Fruit fly (Drosophila melanogaster) whole organism, embryonic: ENCODE results near the gene tinc.

Source experiments
- Adf1 ChIP-seq: fragments of 200-800 bp; sonication (Bioruptor generic); IDR thresholded peaks from 2 replicates; pipeline ENCODE4 v1.3.6; 2022; ENCODE audit warnings: missing biosample characterization, missing genetic modification characterization
- Bgb ChIP-seq: fragments of 200-800 bp; sonication (Bioruptor generic); IDR thresholded peaks from 2 replicates; pipeline ENCODE4 v1.3.6; 2022; ENCODE audit warnings: missing biosample characterization, missing genetic modification characterization; ENCODE audit not compliant: partially characterized antibody
- CG10274 ChIP-seq: fragments of 200-800 bp; sonication (Bioruptor generic); optimal IDR thresholded peaks from 3 replicates; lab custom pipeline; 2017; ENCODE audit warnings: missing biosample characterization, mild to moderate bottlenecking, missing genetic modification characterization
- CG10431 ChIP-seq: fragments of 200-800 bp; sonication (Bioruptor generic); optimal IDR thresholded peaks from 3 replicates; lab custom pipeline; 2018; ENCODE audit warnings: missing biosample characterization, mild to moderate bottlenecking, missing genetic modification characterization
- CG10654 ChIP-seq: fragments of 200-800 bp; sonication (Bioruptor generic); optimal IDR thresholded peaks from 2 replicates; lab custom pipeline; 2016; ENCODE audit warnings: missing biosample characterization, missing genetic modification characterization
- CG10959 ChIP-seq: fragments of 200-800 bp; sonication (Bioruptor generic); IDR thresholded peaks from 2 replicates; pipeline ENCODE4 v1.3.6; 2022; ENCODE audit warnings: missing biosample characterization, missing genetic modification characterization
- CG11695 ChIP-seq: fragments of 200-800 bp; sonication (Bioruptor generic); IDR thresholded peaks from 3 replicates; pipeline ENCODE4 v1.3.6; 2022; ENCODE audit warnings: missing biosample characterization, missing genetic modification characterization
- CG12942 ChIP-seq: fragments of 200-800 bp; sonication (Bioruptor generic); optimal IDR thresholded peaks from 3 replicates; lab custom pipeline; 2016; ENCODE audit warnings: missing biosample characterization, missing genetic modification characterization
- CG13775 ChIP-seq: fragments of 200-800 bp; sonication (Bioruptor generic); optimal IDR thresholded peaks from 3 replicates; lab custom pipeline; 2017; ENCODE audit warnings: missing biosample characterization, mild to moderate bottlenecking, missing genetic modification characterization
- CG14014 ChIP-seq: fragments of 200-800 bp; sonication (Bioruptor generic); IDR thresholded peaks from 2 replicates; pipeline ENCODE4 v1.3.6; 2022; ENCODE audit warnings: missing biosample characterization, missing genetic modification characterization
- CG18599 ChIP-seq: fragments of 200-800 bp; sonication (Bioruptor generic); optimal IDR thresholded peaks from 3 replicates; lab custom pipeline; 2017; ENCODE audit warnings: missing biosample characterization, missing genetic modification characterization, mild to moderate bottlenecking, moderate library complexity, missing genetic modification reagents
- CG3065 ChIP-seq: fragments of 200-800 bp; sonication (Bioruptor generic); optimal IDR thresholded peaks from 2 replicates; lab custom pipeline; 2016; ENCODE audit warnings: missing biosample characterization, missing genetic modification characterization
- CG31388 ChIP-seq: fragments of 200-800 bp; sonication (Bioruptor generic); optimal IDR thresholded peaks from 2 replicates; lab custom pipeline; 2016; ENCODE audit warnings: missing biosample characterization, missing genetic modification characterization
- CG32767 ChIP-seq: fragments of 200-800 bp; sonication (Bioruptor generic); IDR thresholded peaks from 2 replicates; pipeline ENCODE4 v1.3.6; 2022; ENCODE audit warnings: missing biosample characterization, missing genetic modification characterization
- CG9876 ChIP-seq: fragments of 200-800 bp; sonication (Bioruptor generic); optimal IDR thresholded peaks from 2 replicates; lab custom pipeline; 2016; ENCODE audit warnings: missing biosample characterization, missing genetic modification characterization
- Dad ChIP-seq: fragments of 200-800 bp; sonication (Bioruptor generic); optimal IDR thresholded peaks from 3 replicates; lab custom pipeline; 2016; ENCODE audit warnings: missing biosample characterization, missing genetic modification characterization
- HmgD ChIP-seq: fragments of 200-800 bp; sonication (Bioruptor generic); optimal IDR thresholded peaks from 3 replicates; lab custom pipeline; 2016; ENCODE audit warnings: missing biosample characterization, missing genetic modification characterization
- Hmr ChIP-seq: fragments of 200-800 bp; sonication (Bioruptor generic); optimal IDR thresholded peaks from 3 replicates; lab custom pipeline; 2017; ENCODE audit warnings: mild to moderate bottlenecking, missing biosample characterization, missing genetic modification reagents, missing genetic modification characterization
- Hmx ChIP-seq: fragments of 200-800 bp; sonication (Bioruptor generic); optimal IDR thresholded peaks from 2 replicates; lab custom pipeline; 2016; ENCODE audit warnings: missing biosample characterization, missing genetic modification characterization
- Med ChIP-seq: fragments of 200-800 bp; sonication (Bioruptor generic); peaks from one replicate; lab custom pipeline; 2016; ENCODE audit warnings: missing biosample characterization, missing genetic modification characterization, mild to moderate bottlenecking, inconsistent platforms, moderate library complexity
- NFAT ChIP-seq: fragments of 200-800 bp; sonication (Bioruptor generic); IDR thresholded peaks from 2 replicates; pipeline ENCODE4 v1.3.6; 2022; ENCODE audit warnings: missing biosample characterization, missing genetic modification characterization
- Nf-YB ChIP-seq: fragments of 200-800 bp; sonication (Bioruptor generic); optimal IDR thresholded peaks from 3 replicates; lab custom pipeline; 2019; ENCODE audit warnings: missing biosample characterization, mild to moderate bottlenecking, missing genetic modification characterization, moderate library complexity
- Rfx ChIP-seq: fragments of 200-800 bp; sonication (Bioruptor generic); IDR thresholded peaks from 2 replicates; pipeline ENCODE4 v1.3.6; 2022; ENCODE audit warnings: missing biosample characterization, missing genetic modification characterization
- Rx ChIP-seq: fragments of 200-800 bp; sonication (Bioruptor generic); IDR thresholded peaks from 2 replicates; pipeline ENCODE4 v1.3.6; 2022; ENCODE audit warnings: missing biosample characterization, missing genetic modification characterization
- Trl ChIP-seq, 3 experiments: fragments of >200 bp in 2 of 3; fragments of 200-800 bp in 1 of 3; sonication (Bioruptor generic) in 1 of 3; optimal IDR thresholded peaks; 2 replicates in 1 of 3; 3 replicates in 2 of 3; lab custom pipeline; 2016 to 2017; ENCODE audit warnings: missing biosample characterization in 1 of 3, missing genetic modification characterization in 1 of 3
- abd-A ChIP-seq: fragments of 200-800 bp; sonication (Bioruptor generic); optimal IDR thresholded peaks from 3 replicates; lab custom pipeline; 2019; ENCODE audit warnings: missing biosample characterization, mild to moderate bottlenecking, missing genetic modification characterization, moderate library complexity
- chm ChIP-seq: fragments of 200-800 bp; sonication (Bioruptor generic); IDR thresholded peaks from 2 replicates; pipeline ENCODE4 v1.3.6; 2022; ENCODE audit warnings: missing biosample characterization, missing genetic modification characterization
- corto ChIP-seq: fragments of 200-800 bp; sonication (Bioruptor generic); optimal IDR thresholded peaks from 2 replicates; lab custom pipeline; 2016; ENCODE audit warnings: missing biosample characterization, mild to moderate bottlenecking, missing genetic modification characterization, moderate library complexity
- cwo ChIP-seq: fragments of 200-800 bp; sonication (Bioruptor generic); optimal IDR thresholded peaks from 3 replicates; lab custom pipeline; 2017; ENCODE audit warnings: missing biosample characterization, missing genetic modification characterization, mild to moderate bottlenecking, moderate library complexity, missing genetic modification reagents
- da ChIP-seq: fragments of 200-800 bp; sonication (Bioruptor generic); optimal IDR thresholded peaks from 2 replicates; lab custom pipeline; 2016; ENCODE audit warnings: missing biosample characterization, missing genetic modification characterization
- dan ChIP-seq: fragments of 200-800 bp; sonication (Bioruptor generic); IDR thresholded peaks from 2 replicates; pipeline ENCODE4 v1.3.6; 2022; ENCODE audit warnings: missing biosample characterization, missing genetic modification characterization
- dpn ChIP-seq, 2 experiments: fragments of 200-800 bp; sonication (Bioruptor generic); optimal IDR thresholded peaks; 3 replicates each; lab custom pipeline; 2016; ENCODE audit warnings: missing biosample characterization in 2 of 2, missing genetic modification characterization in 2 of 2
- ewg ChIP-seq: fragments of 200-800 bp; sonication (Bioruptor generic); optimal IDR thresholded peaks from 3 replicates; lab custom pipeline; 2017; ENCODE audit warnings: mild to moderate bottlenecking, missing biosample characterization, missing genetic modification reagents, missing genetic modification characterization
- fu2 ChIP-seq: fragments of 200-800 bp; sonication (Bioruptor generic); optimal IDR thresholded peaks from 2 replicates; lab custom pipeline; 2016; ENCODE audit warnings: missing biosample characterization, missing genetic modification characterization
- gsb ChIP-seq: fragments of 200-800 bp; sonication (Bioruptor generic); IDR thresholded peaks from 2 replicates; pipeline ENCODE4 v1.3.6; 2022; ENCODE audit warnings: missing biosample characterization, missing genetic modification characterization
- ham ChIP-seq: fragments of 200-800 bp; sonication (Bioruptor generic); IDR thresholded peaks from 2 replicates; pipeline ENCODE4 v1.3.6; 2022; ENCODE audit warnings: missing biosample characterization, missing genetic modification characterization
- jigr1 ChIP-seq: fragments of 200-800 bp; sonication (Bioruptor generic); IDR thresholded peaks from 3 replicates; pipeline ENCODE4 v1.3.6; 2022; ENCODE audit warnings: missing biosample characterization, missing genetic modification characterization
- maf-S ChIP-seq: fragments of 200-800 bp; sonication (Bioruptor generic); optimal IDR thresholded peaks from 2 replicates; lab custom pipeline; 2016; ENCODE audit warnings: missing biosample characterization, missing genetic modification characterization
- nerfin-1 ChIP-seq: fragments of 200-800 bp; sonication (Bioruptor generic); optimal IDR thresholded peaks from 3 replicates; lab custom pipeline; 2019; ENCODE audit warnings: missing biosample characterization, mild to moderate bottlenecking, missing genetic modification characterization, moderate library complexity
- oc ChIP-seq: fragments of 200-800 bp; sonication (Bioruptor generic); optimal IDR thresholded peaks from 2 replicates; lab custom pipeline; 2018; ENCODE audit warnings: missing biosample characterization, mild to moderate bottlenecking, missing genetic modification characterization, moderate library complexity
- pfk ChIP-seq: fragments of 200-800 bp; sonication (Bioruptor generic); optimal IDR thresholded peaks from 2 replicates; lab custom pipeline; 2018; ENCODE audit warnings: missing biosample characterization, mild to moderate bottlenecking, missing genetic modification characterization, moderate library complexity
- pros ChIP-seq: fragments of 200-800 bp; sonication (Bioruptor generic); optimal IDR thresholded peaks from 3 replicates; lab custom pipeline; 2019; ENCODE audit warnings: missing biosample characterization, mild to moderate bottlenecking, missing genetic modification characterization, moderate library complexity
- ranshi ChIP-seq: fragments of 200-800 bp; sonication (Bioruptor generic); IDR thresholded peaks from 2 replicates; pipeline ENCODE4 v1.3.6; 2022; ENCODE audit warnings: missing biosample characterization, missing genetic modification characterization
- row ChIP-seq: fragments of 200-800 bp; sonication (Bioruptor generic); IDR thresholded peaks from 3 replicates; pipeline ENCODE4 v1.3.6; 2022; ENCODE audit warnings: missing biosample characterization, missing genetic modification characterization
- sd ChIP-seq: fragments of 200-800 bp; sonication (Bioruptor generic); optimal IDR thresholded peaks from 3 replicates; lab custom pipeline; 2018; ENCODE audit warnings: missing biosample characterization, mild to moderate bottlenecking, missing genetic modification characterization, moderate library complexity
- sim ChIP-seq: fragments of 200-800 bp; sonication (Bioruptor generic); IDR thresholded peaks from 2 replicates; pipeline ENCODE4 v1.3.6; 2022; ENCODE audit warnings: missing biosample characterization, missing genetic modification characterization
- slbo ChIP-seq: fragments of 200-800 bp; sonication (Bioruptor generic); IDR thresholded peaks from 2 replicates; pipeline ENCODE4 v1.3.6; 2022; ENCODE audit warnings: missing biosample characterization, missing genetic modification characterization
- sna ChIP-seq: fragments of 200-800 bp; sonication (Bioruptor generic); IDR thresholded peaks from 2 replicates; pipeline ENCODE4 v1.3.6; 2022; ENCODE audit warnings: missing biosample characterization, missing genetic modification characterization; ENCODE audit not compliant: partially characterized antibody
- tap ChIP-seq: fragments of 200-800 bp; optimal IDR thresholded peaks from 3 replicates; lab custom pipeline; 2019; ENCODE audit warnings: missing biosample characterization, mild to moderate bottlenecking, missing genetic modification characterization, moderate library complexity
- wek ChIP-seq: fragments of 200-800 bp; sonication (Bioruptor generic); optimal IDR thresholded peaks from 3 replicates; lab custom pipeline; 2018; ENCODE audit warnings: missing biosample characterization, mild to moderate bottlenecking, missing genetic modification characterization, moderate library complexity
- yki ChIP-seq: fragments of >200 bp; optimal IDR thresholded peaks from 3 replicates; lab custom pipeline; 2018

Gene tinc

DNA sequence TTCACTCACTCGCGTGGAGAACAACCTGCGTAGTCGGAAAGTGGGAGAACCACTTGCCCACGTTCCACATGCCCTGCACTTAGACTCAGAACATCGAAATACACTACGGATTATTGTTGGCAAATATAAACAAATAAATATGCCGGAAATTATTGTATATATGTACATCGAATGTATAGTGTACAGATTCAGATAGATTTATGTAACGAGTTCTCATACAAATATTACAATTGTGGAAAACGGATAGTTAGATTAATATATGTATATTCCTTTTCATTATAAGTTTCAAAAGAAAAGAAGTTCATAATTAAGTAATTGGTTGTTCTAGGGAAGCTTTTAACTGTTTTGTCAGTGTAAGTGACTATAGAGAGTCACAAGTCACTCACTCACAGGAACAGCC, 36.8 kb upstream of the tinc start:
- TF ChIP-seq dan (no peak), pros (GFP tag; lab: Kevin White, UChicago) (no peak), ham (GFP tag; lab: Robert Waterston, UW) (no peak), fu2 (GFP tag; lab: Kevin White, UChicago) (no peak), maf-S (GFP tag; lab: Kevin White, UChicago) (no peak), Nf-YB (GFP tag; lab: Kevin White, UChicago) (no peak), HmgD (GFP tag; lab: Kevin White, UChicago) (no peak), gsb (GFP tag; lab: Robert Waterston, UW) (no peak), CG14014 (no peak), CG13775 (GFP tag; lab: Kevin White, UChicago) (no peak), oc (no peak), CG31388 (GFP tag; lab: Kevin White, UChicago) (no peak), wek (GFP tag; lab: Kevin White, UChicago) (no peak), CG11695 (no peak), chm (GFP tag; lab: Robert Waterston, UW) (no peak), jigr1 (GFP tag; lab: Robert Waterston, UW) (no peak), tap (no peak), nerfin-1 (tag; lab: Kevin White, UChicago) (no peak), CG10274 (no peak)

DNA sequence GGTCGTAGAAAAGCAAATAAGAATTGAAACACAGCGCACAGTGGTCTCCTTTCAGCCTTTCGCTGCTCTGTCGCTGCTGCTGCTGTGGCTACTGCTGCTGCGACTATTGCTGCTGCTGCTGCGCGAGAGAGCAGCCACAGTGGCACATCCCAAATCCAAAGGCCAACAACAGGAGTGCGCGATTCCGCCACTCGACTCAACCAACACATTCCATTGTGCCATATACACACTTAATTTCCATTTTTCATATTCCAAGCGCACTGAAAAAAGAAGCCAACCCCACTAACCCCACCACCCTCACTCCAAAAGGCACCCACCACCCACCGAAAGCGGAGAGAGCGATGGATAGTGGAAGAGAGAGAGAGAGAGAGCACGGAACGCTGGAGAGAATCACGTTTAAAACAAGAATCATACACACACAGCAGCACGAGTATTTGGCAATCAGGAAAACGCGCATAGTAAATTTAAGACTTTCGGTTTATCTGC, 35.2 kb upstream of the tinc start:
- TF ChIP-seq Rx (GFP tag; lab: Robert Waterston, UW) (no peak), row (peak; percentile 26; the same call in 1 of the 3 replicates), abd-A (tag; lab: Kevin White, UChicago) (peak; percentile 92), Adf1 (GFP tag; lab: Robert Waterston, UW) (peak; percentile 86), Bgb (GFP tag; lab: Robert Waterston, UW) (peak; percentile 20; the same call in 1 of the 2 replicates), CG12942 (GFP tag; lab: Kevin White, UChicago) (no peak), CG32767 (GFP tag; lab: Robert Waterston, UW) (peak; percentile 50; the same call in 1 of the 2 replicates), Med (GFP tag; lab: Kevin White, UChicago) (peak; percentile 61), CG10654 (GFP tag; lab: Kevin White, UChicago) (no peak), Hmr (peak; percentile 24), sd (tag; lab: Kevin White, UChicago) (peak; percentile 88), NFAT (GFP tag; lab: Robert Waterston, UW) (no peak), da (GFP tag; lab: Kevin White, UChicago) (no peak), corto (GFP tag; lab: Kevin White, UChicago) (no peak), cwo (GFP tag; lab: Kevin White, UChicago) (peak; percentile 43), pfk (peak; percentile 64), sna (GFP tag; lab: Robert Waterston, UW) (0 out of 2 replicates have a peak, but pooled peaks have one; percentile 26), CG10959 (0 out of 2 replicates have a peak, but pooled peaks have one; percentile 7), Dad (GFP tag; lab: Kevin White, UChicago) (no peak), ewg (GFP tag; lab: Kevin White, UChicago) (peak; percentile 25), yki (lab: Kevin White, UChicago) (peak; percentile 22), slbo (GFP tag; lab: Robert Waterston, UW) (peak; percentile 4; the same call in 1 of the 2 replicates), Rfx (GFP tag; lab: Robert Waterston, UW) (peak; percentile 33; the same call in 1 of the 2 replicates), ranshi (0 out of 2 replicates have a peak, but pooled peaks have one; percentile 6), dpn (GFP tag; optimal IDR thresholded peaks at IDR 0.05; lab: Kevin White, UChicago) (no peak), CG18599 (GFP tag; lab: Kevin White, UChicago) (peak; percentile 13), CG10431 (no peak), Hmx (no peak), sim (no peak), Trl (optimal IDR thresholded peaks at IDR 0.05; lab: Kevin White, UChicago) (peak; percentile 79 to 88), Trl (GFP tag; optimal IDR thresholded peaks at IDR 0.05; lab: Kevin White, UChicago) (no peak), CG3065 (GFP tag; lab: Kevin White, UChicago) (no peak), CG9876 (GFP tag; lab: Kevin White, UChicago) (no peak)
